Fruit fly (Drosophila melanogaster) whole organism, prepupa: ENCODE results near the gene CG11768.
A peak's percentile ranks its signal among the peaks of the same experiment; 100 is the strongest.

Source experiments
- Blimp-1 ChIP-seq: fragments of 200-800 bp; sonication (Bioruptor generic); optimal IDR thresholded peaks from 3 replicates; lab custom pipeline; 2017; ENCODE audit warnings: missing biosample characterization, missing genetic modification characterization, mild to moderate bottlenecking, moderate library complexity, missing genetic modification reagents
- CG10669 ChIP-seq: fragments of 200-800 bp; sonication (Bioruptor generic); optimal IDR thresholded peaks from 3 replicates; lab custom pipeline; 2018; ENCODE audit warnings: missing biosample characterization, mild to moderate bottlenecking, missing genetic modification characterization, moderate library complexity
- CG11294 ChIP-seq: fragments of 200-800 bp; sonication (Bioruptor generic); IDR thresholded peaks from 2 replicates; pipeline ENCODE4 v1.3.6; 2022; ENCODE audit warnings: missing biosample characterization, missing genetic modification characterization
- CG11762 ChIP-seq: fragments of 200-800 bp; sonication (Bioruptor generic); optimal IDR thresholded peaks from 3 replicates; lab custom pipeline; 2016; ENCODE audit warnings: missing biosample characterization, missing genetic modification characterization; ENCODE audit not compliant: insufficient read depth
- CG1621 ChIP-seq: fragments of 200-800 bp; sonication (Bioruptor generic); optimal IDR thresholded peaks from 3 replicates; lab custom pipeline; 2018; ENCODE audit warnings: missing biosample characterization, mild to moderate bottlenecking, missing genetic modification characterization
- CG16779 ChIP-seq: fragments of 200-800 bp; sonication (Bioruptor generic); optimal IDR thresholded peaks from 3 replicates; lab custom pipeline; 2017; ENCODE audit warnings: missing biosample characterization, mild to moderate bottlenecking, missing genetic modification characterization
- CG3032 ChIP-seq: fragments of 200-800 bp; optimal IDR thresholded peaks from 2 replicates; lab custom pipeline; 2019; ENCODE audit warnings: missing biosample characterization, mild to moderate bottlenecking, missing genetic modification characterization, moderate library complexity
- CG31627 ChIP-seq: fragments of 200-800 bp; sonication (Bioruptor generic); optimal IDR thresholded peaks from 3 replicates; lab custom pipeline; 2016; ENCODE audit warnings: missing biosample characterization, missing genetic modification characterization
- CG32006 ChIP-seq: fragments of 200-800 bp; sonication (Bioruptor generic); optimal IDR thresholded peaks from 3 replicates; lab custom pipeline; 2017; ENCODE audit warnings: missing biosample characterization, mild to moderate bottlenecking, missing genetic modification characterization
- CG34406 ChIP-seq: fragments of 200-800 bp; sonication (Bioruptor generic); optimal IDR thresholded peaks from 3 replicates; lab custom pipeline; 2016; ENCODE audit warnings: missing biosample characterization, missing genetic modification characterization
- CG3919 ChIP-seq: fragments of 200-800 bp; sonication (Bioruptor generic); optimal IDR thresholded peaks from 3 replicates; lab custom pipeline; 2016; ENCODE audit warnings: missing biosample characterization, missing genetic modification characterization
- CG4318 ChIP-seq: fragments of 200-800 bp; sonication (Bioruptor generic); optimal IDR thresholded peaks from 3 replicates; lab custom pipeline; 2017; ENCODE audit warnings: missing biosample characterization, mild to moderate bottlenecking, missing genetic modification characterization
- CG6163 ChIP-seq: fragments of 200-800 bp; sonication (Bioruptor generic); IDR thresholded peaks from 3 replicates; pipeline ENCODE4 v1.3.6; 2022; ENCODE audit warnings: missing biosample characterization, missing genetic modification characterization
- CG6276 ChIP-seq: fragments of 200-800 bp; sonication (Bioruptor generic); optimal IDR thresholded peaks from 2 replicates; lab custom pipeline; 2017; ENCODE audit warnings: missing biosample characterization, mild to moderate bottlenecking, missing genetic modification characterization
- CG6792 ChIP-seq: fragments of 200-800 bp; sonication (Bioruptor generic); optimal IDR thresholded peaks from 3 replicates; lab custom pipeline; 2016; ENCODE audit warnings: missing biosample characterization, missing genetic modification characterization
- CG6854 ChIP-seq: fragments of 200-800 bp; sonication (Bioruptor generic); optimal IDR thresholded peaks from 2 replicates; lab custom pipeline; 2017; ENCODE audit warnings: missing biosample characterization, mild to moderate bottlenecking, missing genetic modification characterization
- CG7368 ChIP-seq: fragments of 200-800 bp; sonication (Bioruptor generic); optimal IDR thresholded peaks from 3 replicates; lab custom pipeline; 2016; ENCODE audit warnings: missing biosample characterization, missing genetic modification characterization
- CG8119 ChIP-seq: fragments of 200-800 bp; sonication (Bioruptor generic); IDR thresholded peaks from 3 replicates; pipeline ENCODE4 v1.3.6; 2022; ENCODE audit warnings: missing biosample characterization, missing genetic modification characterization
- CG8319 ChIP-seq: fragments of 200-800 bp; sonication (Bioruptor generic); optimal IDR thresholded peaks from 3 replicates; lab custom pipeline; 2016; ENCODE audit warnings: missing biosample characterization, missing genetic modification characterization
- Eip75B ChIP-seq: fragments of 200-800 bp; sonication (Bioruptor generic); optimal IDR thresholded peaks from 3 replicates; lab custom pipeline; 2016; ENCODE audit warnings: missing biosample characterization, missing genetic modification characterization
- Eip93F ChIP-seq: fragments of 200-800 bp; sonication (Bioruptor generic); optimal IDR thresholded peaks from 2 replicates; lab custom pipeline; 2016; ENCODE audit warnings: missing biosample characterization, mild to moderate bottlenecking, missing genetic modification characterization
- Ets21C ChIP-seq: fragments of 200-800 bp; sonication (Bioruptor generic); optimal IDR thresholded peaks from 3 replicates; lab custom pipeline; 2016; ENCODE audit warnings: missing biosample characterization, missing genetic modification characterization
- Ets96B ChIP-seq: fragments of 200-800 bp; optimal IDR thresholded peaks from 2 replicates; lab custom pipeline; 2019; ENCODE audit warnings: missing biosample characterization, mild to moderate bottlenecking, missing genetic modification characterization, moderate library complexity
- Gug ChIP-seq: fragments of 200-800 bp; sonication (Bioruptor generic); IDR thresholded peaks from 2 replicates; pipeline ENCODE4 v1.3.6; 2022; ENCODE audit warnings: missing biosample characterization, missing genetic modification characterization
- Hr4 ChIP-seq: fragments of 200-800 bp; sonication (Bioruptor generic); optimal IDR thresholded peaks from 3 replicates; lab custom pipeline; 2016; ENCODE audit warnings: missing biosample characterization, missing genetic modification characterization
- Lpt ChIP-seq: fragments of 200-800 bp; sonication (Bioruptor generic); optimal IDR thresholded peaks from 3 replicates; lab custom pipeline; 2016; ENCODE audit warnings: missing biosample characterization, missing genetic modification characterization
- Met ChIP-seq: fragments of 200-800 bp; sonication (Bioruptor generic); optimal IDR thresholded peaks from 3 replicates; lab custom pipeline; 2016; ENCODE audit warnings: missing biosample characterization, missing genetic modification characterization
- Smox ChIP-seq: fragments of 200-800 bp; sonication (Bioruptor generic); optimal IDR thresholded peaks from 3 replicates; lab custom pipeline; 2016; ENCODE audit warnings: missing biosample characterization, missing genetic modification characterization
- Sox102F ChIP-seq: fragments of 200-800 bp; sonication (Bioruptor generic); optimal IDR thresholded peaks from 2 replicates; lab custom pipeline; 2016; ENCODE audit warnings: missing biosample characterization, mild to moderate bottlenecking, missing genetic modification characterization
- Sox14 ChIP-seq: fragments of 200-800 bp; sonication (Bioruptor generic); optimal IDR thresholded peaks from 3 replicates; lab custom pipeline; 2016; ENCODE audit warnings: missing biosample characterization, missing genetic modification characterization
- achi ChIP-seq: fragments of 200-800 bp; sonication (Bioruptor generic); optimal IDR thresholded peaks from 3 replicates; lab custom pipeline; 2016; ENCODE audit warnings: missing biosample characterization, missing genetic modification characterization
- acj6 ChIP-seq: fragments of 200-800 bp; sonication (Bioruptor generic); optimal IDR thresholded peaks from 3 replicates; lab custom pipeline; 2016; ENCODE audit warnings: missing biosample characterization, missing genetic modification characterization
- cyc ChIP-seq: fragments of 200-800 bp; sonication (Bioruptor generic); optimal IDR thresholded peaks from 3 replicates; lab custom pipeline; 2016; ENCODE audit warnings: missing biosample characterization, missing genetic modification characterization
- dsx ChIP-seq: fragments of 200-800 bp; optimal IDR thresholded peaks from 3 replicates; lab custom pipeline; 2019; ENCODE audit warnings: missing biosample characterization, mild to moderate bottlenecking, missing genetic modification characterization, moderate library complexity; ENCODE audit not compliant: poor library complexity, severe bottlenecking
- eg ChIP-seq: fragments of 200-800 bp; sonication (Bioruptor generic); IDR thresholded peaks from 3 replicates; pipeline ENCODE4 v1.3.6; 2022; ENCODE audit warnings: missing biosample characterization, missing genetic modification characterization
- esn ChIP-seq: fragments of 200-800 bp; sonication (Bioruptor generic); optimal IDR thresholded peaks from 2 replicates; lab custom pipeline; 2016; ENCODE audit warnings: missing biosample characterization, mild to moderate bottlenecking, missing genetic modification characterization, moderate library complexity
- fd59A ChIP-seq: fragments of 200-800 bp; sonication (Bioruptor generic); optimal IDR thresholded peaks from 2 replicates; lab custom pipeline; 2017; ENCODE audit warnings: missing biosample characterization, mild to moderate bottlenecking, missing genetic modification characterization, missing genetic modification reagents
- fd85E ChIP-seq: fragments of 200-800 bp; sonication (Bioruptor generic); optimal IDR thresholded peaks from 3 replicates; lab custom pipeline; 2016; ENCODE audit warnings: missing biosample characterization, missing genetic modification characterization
- fkh ChIP-seq: fragments of 200-800 bp; sonication (Bioruptor generic); optimal IDR thresholded peaks from 3 replicates; lab custom pipeline; 2017; ENCODE audit warnings: missing biosample characterization, mild to moderate bottlenecking, missing genetic modification characterization, moderate library complexity
- lz ChIP-seq: fragments of 200-800 bp; sonication (Bioruptor generic); optimal IDR thresholded peaks from 3 replicates; lab custom pipeline; 2016; ENCODE audit warnings: missing biosample characterization, missing genetic modification characterization
- net ChIP-seq: fragments of 200-800 bp; sonication (Bioruptor generic); optimal IDR thresholded peaks from 3 replicates; lab custom pipeline; 2016; ENCODE audit warnings: missing biosample characterization, missing genetic modification characterization
- pdm3 ChIP-seq: fragments of 200-800 bp; sonication (Bioruptor generic); optimal IDR thresholded peaks from 3 replicates; lab custom pipeline; 2016; ENCODE audit warnings: missing biosample characterization, missing genetic modification characterization
- salr ChIP-seq, 2 experiments: fragments of 200-800 bp; sonication (Bioruptor generic); optimal IDR thresholded peaks; 3 replicates each; lab custom pipeline; 2016 to 2018; ENCODE audit warnings: missing biosample characterization in 2 of 2, missing genetic modification characterization in 2 of 2, mild to moderate bottlenecking in 1 of 2
- spab ChIP-seq: fragments of 200-800 bp; sonication (Bioruptor generic); optimal IDR thresholded peaks from 2 replicates; lab custom pipeline; 2017; ENCODE audit warnings: missing biosample characterization, mild to moderate bottlenecking, missing genetic modification characterization, missing genetic modification reagents
- svp ChIP-seq: fragments of 200-800 bp; sonication (Bioruptor generic); peaks from one replicate; lab custom pipeline; 2016; ENCODE audit warnings: missing biosample characterization, missing genetic modification characterization
- topi ChIP-seq: fragments of 200-800 bp; sonication (Bioruptor generic); optimal IDR thresholded peaks from 3 replicates; lab custom pipeline; 2016; ENCODE audit warnings: missing biosample characterization, missing genetic modification characterization
- vri ChIP-seq: fragments of 200-800 bp; sonication (Bioruptor generic); optimal IDR thresholded peaks from 3 replicates; lab custom pipeline; 2016; ENCODE audit warnings: missing biosample characterization, mild to moderate bottlenecking, missing genetic modification characterization

The CG11768 gene

dm6 chr3R:8812342-8812966 is 44.5 kb upstream of the CG11768 start (continued):
- TF ChIP-seq CG3032 (tag; lab: Kevin White, UChicago) (peak; percentile 71), CG31627 (GFP tag; lab: Kevin White, UChicago) (peak; percentile 57), topi (GFP tag; lab: Kevin White, UChicago) (peak; percentile 72), Eip93F (no peak), CG7368 (peak; percentile 76), svp (GFP tag; lab: Kevin White, UChicago) (peak; percentile 86), pdm3 (GFP tag; lab: Kevin White, UChicago) (peak; percentile 88), Ets21C (GFP tag; lab: Kevin White, UChicago) (peak; percentile 15), CG8119 (GFP tag; lab: Robert Waterston, UW) (peak; percentile 93), fkh (peak; percentile 49), eg (GFP tag; lab: Robert Waterston, UW) (peak; percentile 96), fd85E (no peak), fd59A (GFP tag; lab: Kevin White, UChicago) (peak; percentile 69), Ets96B (tag; lab: Kevin White, UChicago) (peak; percentile 79), Gug (GFP tag; lab: Robert Waterston, UW) (peak; percentile 86), Hr4 (peak; percentile 92), acj6 (peak; percentile 84), salr (GFP tag; optimal IDR thresholded peaks at IDR 0.05; lab: Kevin White, UChicago) (peak; percentile 62 to 80), CG6792 (peak; percentile 65), Sox102F (peak; percentile 58), Met (GFP tag; lab: Kevin White, UChicago) (peak; percentile 44), CG16779 (peak; percentile 66), lz (GFP tag; lab: Kevin White, UChicago) (peak; percentile 58), Eip75B (GFP tag; lab: Kevin White, UChicago) (peak; percentile 77)

dm6 chr3R:8811323-8811936 is 43.4 kb upstream of the CG11768 start:
- TF ChIP-seq Sox14 (GFP tag; lab: Kevin White, UChicago) = peak; percentile 99
- peak; percentile 99 for TF ChIP-seq Eip75B (GFP tag; lab: Kevin White, UChicago)
- peak; percentile 98 for TF ChIP-seq Eip93F
- peak; percentile 98 for TF ChIP-seq CG34406 (GFP tag; lab: Kevin White, UChicago)
- TF ChIP-seq Blimp-1 (GFP tag; lab: Kevin White, UChicago) = peak; percentile 84
- peak; percentile 98 for TF ChIP-seq lz (GFP tag; lab: Kevin White, UChicago)
- TF ChIP-seq cyc = peak; percentile 98
- peak; percentile 99 for TF ChIP-seq net (GFP tag; lab: Kevin White, UChicago)
- TF ChIP-seq CG11762 (GFP tag; lab: Kevin White, UChicago) = peak; percentile 99
- peak; percentile 98 for TF ChIP-seq CG16779
- peak; percentile 97 for TF ChIP-seq Smox
- TF ChIP-seq CG1621 (tag; lab: Kevin White, UChicago) = peak; percentile 98
- peak; percentile 99 for TF ChIP-seq CG6276 (GFP tag; lab: Kevin White, UChicago)
- TF ChIP-seq fkh = peak; percentile 94
- TF ChIP-seq CG4318 (GFP tag; lab: Kevin White, UChicago) = peak; percentile 99
- peak; percentile 98 for TF ChIP-seq achi (GFP tag; lab: Kevin White, UChicago)
- peak; percentile 99 for TF ChIP-seq Lpt
- TF ChIP-seq dsx (GFP tag; lab: Kevin White, UChicago) = peak; percentile 98
- peak; percentile 98 to 99 for TF ChIP-seq salr (GFP tag; optimal IDR thresholded peaks at IDR 0.05; lab: Kevin White, UChicago)
- TF ChIP-seq Hr4 = peak; percentile 100
- peak; percentile 99 for TF ChIP-seq esn
- TF ChIP-seq CG6854 (GFP tag; lab: Kevin White, UChicago) = peak; percentile 89
- TF ChIP-seq Ets96B (tag; lab: Kevin White, UChicago) = peak; percentile 99
- peak; percentile 99 for TF ChIP-seq CG3919 (GFP tag; lab: Kevin White, UChicago)
- TF ChIP-seq CG8319 = peak; percentile 97
- TF ChIP-seq CG11294 (GFP tag; lab: Robert Waterston, UW) = peak; percentile 99
- peak; percentile 99 for TF ChIP-seq vri (GFP tag; lab: Kevin White, UChicago)
- TF ChIP-seq Ets21C (GFP tag; lab: Kevin White, UChicago) = peak; percentile 97
- TF ChIP-seq Sox102F = peak; percentile 98
- peak; percentile 99 for TF ChIP-seq pdm3 (GFP tag; lab: Kevin White, UChicago)
- peak; percentile 99 for TF ChIP-seq CG10669 (GFP tag; lab: Kevin White, UChicago)
- peak; percentile 100 for TF ChIP-seq CG32006 (GFP tag; lab: Kevin White, UChicago)
- peak; percentile 98 for TF ChIP-seq topi (GFP tag; lab: Kevin White, UChicago)
- peak; percentile 99 for TF ChIP-seq CG8119 (GFP tag; lab: Robert Waterston, UW)
- peak; percentile 99 for TF ChIP-seq CG6163 (GFP tag; lab: Robert Waterston, UW)
- peak; percentile 99 for TF ChIP-seq spab (GFP tag; lab: Kevin White, UChicago)
